Worm (Caenorhabditis elegans): ENCODE results near the gene F54E7.9.

The F54E7.9 gene

DNA sequence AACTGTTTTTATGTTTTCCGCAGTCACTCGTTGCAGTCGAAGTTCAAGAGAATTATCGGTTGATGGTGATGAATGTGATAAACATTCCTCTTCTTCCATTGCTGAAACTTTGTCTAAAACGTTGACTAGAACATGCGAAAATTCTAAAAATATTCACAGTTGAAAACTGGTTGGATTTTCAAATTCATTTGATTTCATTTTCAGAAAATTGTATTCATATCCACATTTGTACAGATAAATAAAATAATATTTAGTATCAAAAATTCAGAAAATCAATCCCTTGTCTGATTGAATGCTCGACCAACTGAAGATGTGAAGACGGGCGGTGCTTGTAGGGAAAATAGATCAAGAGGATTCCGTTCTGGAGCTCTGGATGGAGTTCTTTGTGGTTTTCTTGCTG is at the start of gene F54E7.9:
Gene F54E7.9 (minus strand): TSS at position 101 of the 400 bp plus-strand sequence.
- TF ChIP-seq ztf-23 (GFP tag; IDR thresholded peaks at IDR 0.05) (no peak), tab-1 (GFP tag; IDR thresholded peaks at IDR 0.05) (no peak), cog-1 (tag; optimal IDR thresholded peaks at IDR 0.05) (no peak), ztf-29 (GFP tag; IDR thresholded peaks at IDR 0.05) (no peak), klf-2 (GFP tag; conservative IDR thresholded peaks at IDR 0.05) (no peak), flt-1 (GFP tag; IDR thresholded peaks at IDR 0.05) (no peak), ref-1 (GFP tag; conservative IDR thresholded peaks at IDR 0.05) (no peak), T22C8.4 (GFP tag; IDR thresholded peaks at IDR 0.05) (no peak), med-1 (GFP tag; optimal IDR thresholded peaks at IDR 0.05; ENCODE audit: insufficient read depth) (no peak)

DNA sequence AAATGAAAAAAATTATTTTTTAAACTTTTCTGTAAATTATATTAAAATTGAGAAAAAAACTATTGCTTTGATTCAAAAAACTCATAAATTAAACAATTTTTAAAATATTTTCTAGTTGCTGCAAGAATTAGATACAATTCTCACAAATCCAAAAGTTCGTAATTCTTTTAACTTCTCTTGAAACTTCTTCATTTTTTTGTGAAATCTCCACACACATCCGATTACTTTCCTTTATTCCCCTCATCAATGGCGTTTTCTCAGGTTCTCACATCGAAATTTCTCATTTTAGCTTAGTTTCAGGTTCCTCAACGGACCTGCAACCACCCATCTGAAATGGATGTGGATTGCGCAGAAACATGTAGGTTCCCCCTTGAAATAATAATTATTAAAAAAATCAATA is 44.9 kb upstream of the F54E7.9 start, which contains the start of gene wrm-1:
Gene wrm-1 (plus strand): TSS at position 301 of the 400 bp plus-strand sequence.
- no peak for TF ChIP-seq ztf-29 (GFP tag; IDR thresholded peaks at IDR 0.05)
- no peak for TF ChIP-seq klf-2 (GFP tag; conservative IDR thresholded peaks at IDR 0.05)
- no peak for TF ChIP-seq med-1 (GFP tag; optimal IDR thresholded peaks at IDR 0.05; ENCODE audit: insufficient read depth)
- TF ChIP-seq ref-1 (GFP tag; conservative IDR thresholded peaks at IDR 0.05) = no peak
- TF ChIP-seq T22C8.4 (GFP tag; IDR thresholded peaks at IDR 0.05) = no peak
- no peak for TF ChIP-seq cog-1 (tag; optimal IDR thresholded peaks at IDR 0.05)
- TF ChIP-seq ztf-23 (GFP tag; IDR thresholded peaks at IDR 0.05) = no peak
- no peak for TF ChIP-seq flt-1 (GFP tag; IDR thresholded peaks at IDR 0.05)
- TF ChIP-seq tab-1 (GFP tag; IDR thresholded peaks at IDR 0.05) = no peak

DNA sequence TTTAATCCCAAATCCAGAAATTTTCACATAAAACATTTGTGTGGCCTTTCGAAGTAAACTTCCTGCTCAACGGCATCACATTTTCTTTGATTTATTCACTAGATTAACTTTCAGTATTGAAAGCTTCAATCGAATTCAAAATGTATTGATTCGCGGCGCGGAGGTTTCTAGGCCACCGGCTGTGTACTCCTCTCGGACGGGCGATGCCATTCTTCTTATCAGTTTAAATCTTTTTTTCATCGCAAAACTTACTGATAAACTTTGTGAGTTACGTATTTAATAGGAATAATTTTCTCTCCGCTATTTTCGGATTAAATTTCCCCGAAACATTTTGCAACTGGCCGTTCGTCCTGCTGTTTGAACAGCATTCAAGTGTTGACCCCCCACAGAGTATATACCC is 44.2 kb upstream of the F54E7.9 start:
- TF ChIP-seq flt-1 (GFP tag; IDR thresholded peaks at IDR 0.05) (peak; percentile 49; the same call in 1 of the 2 replicates), cog-1 (tag; optimal IDR thresholded peaks at IDR 0.05) (no peak), T22C8.4 (GFP tag; IDR thresholded peaks at IDR 0.05) (peak; percentile 18; the same call in 1 of the 2 replicates)

DNA sequence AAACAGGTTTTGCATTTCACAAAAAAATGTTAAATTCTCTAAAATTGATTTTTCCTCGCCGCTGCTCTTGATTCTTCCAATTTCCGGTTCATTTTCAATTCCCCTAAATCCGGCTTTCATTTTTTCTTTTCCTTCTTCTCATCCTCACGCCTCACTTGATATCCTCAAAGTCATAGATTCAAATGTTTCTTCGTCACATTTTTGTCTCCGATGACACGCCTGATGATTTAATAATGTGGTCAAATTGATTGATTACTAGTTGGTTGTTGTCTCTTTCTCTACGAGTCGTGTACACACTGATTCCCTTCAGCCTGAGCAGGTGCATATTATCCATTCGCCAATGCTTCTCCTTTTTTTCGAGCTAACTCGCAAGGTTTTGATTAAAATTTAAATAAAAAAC is 43.8 kb upstream of the F54E7.9 start:
- no peak for TF ChIP-seq klf-2 (GFP tag; conservative IDR thresholded peaks at IDR 0.05)
- no peak for TF ChIP-seq tab-1 (GFP tag; IDR thresholded peaks at IDR 0.05)
- TF ChIP-seq ref-1 (GFP tag; conservative IDR thresholded peaks at IDR 0.05) = no peak
- no peak for TF ChIP-seq flt-1 (GFP tag; IDR thresholded peaks at IDR 0.05)
- TF ChIP-seq med-1 (GFP tag; optimal IDR thresholded peaks at IDR 0.05; ENCODE audit: insufficient read depth) = no peak
- no peak for TF ChIP-seq ztf-29 (GFP tag; IDR thresholded peaks at IDR 0.05)
- TF ChIP-seq cog-1 (tag; optimal IDR thresholded peaks at IDR 0.05) = no peak

DNA sequence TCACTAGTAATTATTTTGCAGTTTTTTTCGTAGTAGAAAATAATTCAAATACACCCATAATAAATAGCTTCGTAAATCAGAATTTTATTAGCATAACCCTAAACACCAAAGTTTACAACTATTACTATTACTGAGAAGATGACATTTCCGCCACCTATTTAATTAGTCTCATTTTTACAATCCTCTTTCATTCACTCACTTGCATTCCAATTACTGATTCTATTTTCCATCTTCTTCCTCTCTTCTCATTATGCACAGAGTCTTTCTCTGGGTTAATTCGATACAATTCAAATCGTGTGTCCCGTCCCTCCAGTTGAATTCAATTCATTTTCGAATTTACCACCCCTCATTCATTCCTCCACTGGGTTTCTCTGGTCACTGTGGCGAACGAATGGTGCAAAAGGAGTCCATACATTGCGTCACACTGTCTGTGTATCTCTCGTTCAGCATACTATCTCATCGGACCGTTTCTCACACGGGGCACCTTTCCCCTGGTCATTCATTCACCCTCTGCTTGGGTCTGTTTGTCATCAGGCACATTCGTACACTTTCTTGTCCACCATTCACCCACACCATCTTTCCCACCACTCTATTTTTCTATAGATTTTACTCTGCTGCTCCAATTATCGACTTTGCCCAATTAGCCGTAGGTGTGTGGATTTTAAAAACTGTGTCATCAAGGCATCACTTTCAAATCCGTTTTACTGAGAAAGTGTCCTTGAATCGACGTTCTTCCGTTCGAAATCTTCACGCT is 42.8 kb upstream of the F54E7.9 start:
- TF ChIP-seq tab-1 (GFP tag; IDR thresholded peaks at IDR 0.05) = no peak
- TF ChIP-seq flt-1 (GFP tag; IDR thresholded peaks at IDR 0.05) = peak; percentile 22; the same call in 1 of the 2 replicates
- no peak for TF ChIP-seq ztf-29 (GFP tag; IDR thresholded peaks at IDR 0.05)

DNA sequence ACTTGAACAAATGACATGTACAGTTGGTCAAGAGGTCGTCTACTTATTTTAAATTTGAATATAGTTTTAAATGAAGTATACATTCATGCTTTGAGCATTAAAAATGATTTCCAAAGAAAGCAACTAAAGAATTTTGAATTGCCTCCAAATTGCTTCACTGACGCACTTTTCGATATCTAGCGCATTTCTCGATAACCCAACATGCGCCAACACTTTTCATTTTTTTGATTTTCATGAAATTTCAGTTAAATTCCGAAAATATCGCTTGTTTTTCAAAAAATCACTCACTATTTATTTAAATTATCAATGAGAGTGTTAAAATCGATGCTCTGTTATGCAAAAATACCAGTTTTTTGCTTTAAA is 42.1 kb upstream of the F54E7.9 start:
- TF ChIP-seq ztf-23 (GFP tag; IDR thresholded peaks at IDR 0.05) (no peak), cog-1 (tag; optimal IDR thresholded peaks at IDR 0.05) (no peak), med-1 (GFP tag; optimal IDR thresholded peaks at IDR 0.05; ENCODE audit: insufficient read depth) (no peak), T22C8.4 (GFP tag; IDR thresholded peaks at IDR 0.05) (no peak), klf-2 (GFP tag; conservative IDR thresholded peaks at IDR 0.05) (no peak), tab-1 (GFP tag; IDR thresholded peaks at IDR 0.05) (no peak), ref-1 (GFP tag; conservative IDR thresholded peaks at IDR 0.05) (no peak), flt-1 (GFP tag; IDR thresholded peaks at IDR 0.05) (no peak), ztf-29 (GFP tag; IDR thresholded peaks at IDR 0.05) (no peak)

DNA sequence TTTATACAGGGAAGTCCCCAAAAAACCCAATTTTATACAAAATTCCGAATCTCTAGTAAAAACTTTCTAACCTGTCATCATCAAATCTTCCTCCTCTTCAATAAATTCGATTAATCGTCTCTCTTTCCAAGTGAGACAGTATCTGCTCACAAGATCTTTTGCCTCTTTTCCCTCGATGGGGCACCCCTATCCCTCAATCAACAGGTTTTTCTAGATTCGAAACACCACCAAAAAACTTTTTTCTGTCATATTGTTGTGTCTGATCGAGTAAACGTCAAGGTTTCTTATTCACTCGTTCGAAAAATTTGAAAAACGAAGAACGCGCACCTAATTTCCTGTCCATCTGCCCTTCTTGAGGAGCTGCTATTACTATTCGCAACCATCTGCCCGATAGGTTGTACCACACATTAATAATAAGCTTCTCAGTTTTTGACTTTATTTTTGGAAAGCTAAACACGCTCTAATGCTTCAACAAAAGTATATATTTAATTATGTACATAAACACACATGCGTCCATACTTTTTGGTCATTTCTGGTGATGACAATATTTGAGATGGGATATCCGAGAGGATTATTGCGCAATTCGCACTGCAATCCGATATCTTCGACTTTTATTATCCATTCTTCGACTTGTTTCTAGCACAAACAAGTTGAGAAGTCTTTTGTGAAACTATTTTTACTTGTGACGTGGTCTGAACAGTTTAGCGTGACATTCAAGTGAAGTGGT is 41.6 kb upstream of the F54E7.9 start:
- TF ChIP-seq flt-1 (GFP tag; IDR thresholded peaks at IDR 0.05) (no peak), ztf-23 (GFP tag; IDR thresholded peaks at IDR 0.05) (no peak), ztf-29 (GFP tag; IDR thresholded peaks at IDR 0.05) (no peak), ref-1 (GFP tag; conservative IDR thresholded peaks at IDR 0.05) (no peak), tab-1 (GFP tag; IDR thresholded peaks at IDR 0.05) (no peak), klf-2 (GFP tag; conservative IDR thresholded peaks at IDR 0.05) (no peak), cog-1 (tag; optimal IDR thresholded peaks at IDR 0.05) (no peak), T22C8.4 (GFP tag; IDR thresholded peaks at IDR 0.05) (no peak), med-1 (GFP tag; optimal IDR thresholded peaks at IDR 0.05; ENCODE audit: insufficient read depth) (no peak)

DNA sequence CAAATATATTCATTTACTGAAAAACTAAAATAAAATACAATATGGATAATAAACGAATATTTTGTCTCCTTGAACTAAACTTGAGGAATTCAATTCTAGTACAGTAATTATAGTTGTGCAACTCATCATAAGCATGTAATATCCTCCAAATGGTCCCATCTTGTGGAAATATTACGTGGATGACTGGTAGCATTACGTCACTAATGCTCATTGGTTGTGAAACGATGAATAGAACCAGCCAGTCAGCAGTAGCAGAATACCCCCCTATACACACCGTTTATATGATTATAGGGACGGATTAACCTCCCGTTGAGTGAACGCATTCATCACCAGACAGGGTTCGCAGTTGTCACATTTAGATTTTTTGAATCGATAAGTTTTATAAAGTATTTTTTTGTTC is 40.7 kb upstream of the F54E7.9 start:
- no peak for TF ChIP-seq ztf-29 (GFP tag; IDR thresholded peaks at IDR 0.05)
- no peak for TF ChIP-seq T22C8.4 (GFP tag; IDR thresholded peaks at IDR 0.05)
- no peak for TF ChIP-seq ztf-23 (GFP tag; IDR thresholded peaks at IDR 0.05)
- TF ChIP-seq klf-2 (GFP tag; conservative IDR thresholded peaks at IDR 0.05) = no peak
- no peak for TF ChIP-seq flt-1 (GFP tag; IDR thresholded peaks at IDR 0.05)

DNA sequence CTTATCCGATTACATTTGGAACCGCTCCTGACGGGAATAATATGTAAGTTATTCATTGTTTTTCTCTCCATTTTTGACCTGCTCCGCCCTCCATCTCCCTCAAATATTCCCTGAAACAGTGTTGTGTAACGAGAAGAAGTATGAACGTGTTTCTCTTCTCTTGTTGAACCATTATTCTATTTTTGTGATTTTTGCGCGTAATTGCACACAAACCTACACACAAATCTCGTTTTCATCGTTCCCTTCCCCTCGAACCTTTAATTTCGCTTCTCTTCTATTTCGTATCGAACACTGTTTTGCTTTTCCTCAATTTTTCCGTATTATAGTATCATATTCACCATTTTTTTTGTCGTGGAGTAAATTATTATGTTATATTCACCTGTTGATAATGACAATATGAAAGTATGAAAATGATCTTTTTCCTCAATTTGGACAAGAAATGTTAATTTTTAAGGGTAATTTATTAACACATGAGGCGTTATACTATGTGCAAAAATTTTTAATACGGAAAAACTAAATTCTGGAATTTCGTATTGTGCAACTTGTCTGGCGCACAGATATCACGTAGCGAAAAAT is 39.6 kb upstream of the F54E7.9 start:
- TF ChIP-seq med-1 (GFP tag; optimal IDR thresholded peaks at IDR 0.05; ENCODE audit: insufficient read depth) (no peak), tab-1 (GFP tag; IDR thresholded peaks at IDR 0.05) (no peak), klf-2 (GFP tag; conservative IDR thresholded peaks at IDR 0.05) (no peak), ref-1 (GFP tag; conservative IDR thresholded peaks at IDR 0.05) (no peak), T22C8.4 (GFP tag; IDR thresholded peaks at IDR 0.05) (no peak), ztf-23 (GFP tag; IDR thresholded peaks at IDR 0.05) (no peak), ztf-29 (GFP tag; IDR thresholded peaks at IDR 0.05) (no peak), flt-1 (GFP tag; IDR thresholded peaks at IDR 0.05) (no peak), cog-1 (tag; optimal IDR thresholded peaks at IDR 0.05) (no peak)

Measured in whole organism, midembryonic.